Fruit fly (Drosophila melanogaster) whole organism, embryonic: ENCODE measurements around the gene CG46523.

ENCODE experiments used
- ATbp ChIP-seq: fragments of 200-800 bp; sonication (Bioruptor generic); optimal IDR thresholded peaks from 2 replicates; lab custom pipeline; 2017; ENCODE audit warnings: missing biosample characterization, mild to moderate bottlenecking, missing genetic modification characterization, missing genetic modification reagents
- Abd-B ChIP-seq: fragments of 200-800 bp; sonication (Bioruptor generic); optimal IDR thresholded peaks from 2 replicates; lab custom pipeline; 2018; ENCODE audit warnings: missing biosample characterization, mild to moderate bottlenecking, missing genetic modification characterization, moderate library complexity
- Bdp1 ChIP-seq: fragments of 200-800 bp; sonication (Bioruptor generic); optimal IDR thresholded peaks from 3 replicates; lab custom pipeline; 2016; ENCODE audit warnings: missing biosample characterization, missing genetic modification characterization
- CG10274 ChIP-seq: fragments of 200-800 bp; sonication (Bioruptor generic); optimal IDR thresholded peaks from 3 replicates; lab custom pipeline; 2017; ENCODE audit warnings: missing biosample characterization, mild to moderate bottlenecking, missing genetic modification characterization
- CG10959 ChIP-seq: fragments of 200-800 bp; sonication (Bioruptor generic); IDR thresholded peaks from 2 replicates; pipeline ENCODE4 v1.3.6; 2022; ENCODE audit warnings: missing biosample characterization, missing genetic modification characterization
- CG12155 ChIP-seq: fragments of 200-800 bp; sonication (Bioruptor generic); optimal IDR thresholded peaks from 3 replicates; lab custom pipeline; 2016; ENCODE audit warnings: missing biosample characterization, missing genetic modification characterization
- CG12391 ChIP-seq: fragments of 200-800 bp; sonication (Bioruptor generic); optimal IDR thresholded peaks from 3 replicates; lab custom pipeline; 2018; ENCODE audit warnings: missing biosample characterization, mild to moderate bottlenecking, missing genetic modification characterization, moderate library complexity
- CG14667 ChIP-seq: fragments of 200-800 bp; sonication (Bioruptor generic); IDR thresholded peaks from 2 replicates; pipeline ENCODE4 v1.3.6; 2022; ENCODE audit warnings: missing biosample characterization, missing genetic modification characterization
- CG16813 ChIP-seq: fragments of 200-800 bp; sonication (Bioruptor generic); IDR thresholded peaks from 3 replicates; pipeline ENCODE4 v1.3.6; 2022; ENCODE audit warnings: missing biosample characterization, missing genetic modification characterization; ENCODE audit not compliant: partially characterized antibody
- CG17186 ChIP-seq: fragments of 200-800 bp; sonication (Bioruptor generic); optimal IDR thresholded peaks from 3 replicates; lab custom pipeline; 2017; ENCODE audit warnings: missing biosample characterization, missing genetic modification reagents, missing genetic modification characterization
- CG17802 ChIP-seq: fragments of 200-800 bp; sonication (Bioruptor generic); optimal IDR thresholded peaks from 2 replicates; lab custom pipeline; 2018; ENCODE audit warnings: missing biosample characterization, mild to moderate bottlenecking, missing genetic modification characterization, moderate library complexity
- CG17912 ChIP-seq: fragments of 200-800 bp; sonication (Bioruptor generic); optimal IDR thresholded peaks from 2 replicates; lab custom pipeline; 2018; ENCODE audit warnings: missing biosample characterization, mild to moderate bottlenecking, missing genetic modification characterization
- CG31441 ChIP-seq: fragments of 200-800 bp; sonication (Bioruptor generic); IDR thresholded peaks from 2 replicates; pipeline ENCODE4 v1.3.6; 2022; ENCODE audit warnings: missing biosample characterization, missing genetic modification characterization
- CG4328 ChIP-seq: fragments of 200-800 bp; sonication (Bioruptor generic); optimal IDR thresholded peaks from 3 replicates; lab custom pipeline; 2017; ENCODE audit warnings: missing biosample characterization, missing genetic modification reagents, missing genetic modification characterization
- CG6765 ChIP-seq: fragments of 200-800 bp; sonication (Bioruptor generic); optimal IDR thresholded peaks from 3 replicates; lab custom pipeline; 2017; ENCODE audit warnings: missing biosample characterization, mild to moderate bottlenecking, missing genetic modification characterization
- CG8359 ChIP-seq: fragments of 200-800 bp; sonication (Bioruptor generic); optimal IDR thresholded peaks from 2 replicates; lab custom pipeline; 2017; ENCODE audit warnings: missing biosample characterization, mild to moderate bottlenecking, missing genetic modification characterization, borderline replicate concordance
- D ChIP-seq, 2 experiments: fragments of 200-800 bp in 1 of 2; fragments of >200 bp in 1 of 2; sonication (Bioruptor generic) in 1 of 2; optimal IDR thresholded peaks; 2 replicates in 1 of 2; 3 replicates in 1 of 2; lab custom pipeline; 2017; ENCODE audit warnings: mild to moderate bottlenecking in 1 of 2, missing biosample characterization in 1 of 2, missing genetic modification characterization in 1 of 2, missing genetic modification reagents in 1 of 2
- ERR ChIP-seq: fragments of 200-800 bp; sonication (Bioruptor generic); optimal IDR thresholded peaks from 2 replicates; lab custom pipeline; 2016; ENCODE audit warnings: missing biosample characterization, missing genetic modification characterization
- Hand ChIP-seq: fragments of 200-800 bp; sonication (Bioruptor generic); optimal IDR thresholded peaks from 2 replicates; lab custom pipeline; 2017; ENCODE audit warnings: mild to moderate bottlenecking, missing biosample characterization, missing genetic modification reagents, missing genetic modification characterization
- HmgZ ChIP-seq: fragments of 200-800 bp; sonication (Bioruptor generic); optimal IDR thresholded peaks from 2 replicates; lab custom pipeline; 2018; ENCODE audit warnings: missing biosample characterization, mild to moderate bottlenecking, missing genetic modification characterization
- Hmx ChIP-seq: fragments of 200-800 bp; sonication (Bioruptor generic); optimal IDR thresholded peaks from 2 replicates; lab custom pipeline; 2016; ENCODE audit warnings: missing biosample characterization, missing genetic modification characterization
- Hsf ChIP-seq: fragments of 200-800 bp; sonication (Bioruptor generic); optimal IDR thresholded peaks from 3 replicates; lab custom pipeline; 2016; ENCODE audit warnings: missing biosample characterization, missing genetic modification characterization
- Kr ChIP-seq: fragments of 200-800 bp; sonication (Bioruptor generic); optimal IDR thresholded peaks from 2 replicates; lab custom pipeline; 2017; ENCODE audit warnings: missing biosample characterization, mild to moderate bottlenecking, missing genetic modification characterization
- MTF-1 ChIP-seq: fragments of 200-800 bp; sonication (Bioruptor generic); optimal IDR thresholded peaks from 2 replicates; lab custom pipeline; 2018; ENCODE audit warnings: missing biosample characterization, mild to moderate bottlenecking, missing genetic modification characterization, borderline replicate concordance
- Mad ChIP-seq: fragments of 200-800 bp; sonication (Bioruptor generic); optimal IDR thresholded peaks from 2 replicates; lab custom pipeline; 2016; ENCODE audit warnings: missing biosample characterization, missing genetic modification characterization
- Oaz ChIP-seq: fragments of 200-800 bp; sonication (Bioruptor generic); IDR thresholded peaks from 2 replicates; pipeline ENCODE4 v1.3.6; 2022; ENCODE audit warnings: missing biosample characterization, missing genetic modification characterization
- PHDP ChIP-seq: fragments of 200-800 bp; sonication (Bioruptor generic); optimal IDR thresholded peaks from 3 replicates; lab custom pipeline; 2018; ENCODE audit warnings: missing biosample characterization, mild to moderate bottlenecking, missing genetic modification characterization, moderate library complexity
- Ptx1 ChIP-seq: fragments of 200-800 bp; sonication (Bioruptor generic); IDR thresholded peaks from 2 replicates; pipeline ENCODE4 v1.3.6; 2022; ENCODE audit warnings: missing biosample characterization, missing genetic modification characterization
- Tbp ChIP-seq: fragments of >200 bp; optimal IDR thresholded peaks from 2 replicates; lab custom pipeline; 2018; ENCODE audit warnings: missing biosample characterization, missing genetic modification characterization
- chm ChIP-seq: fragments of 200-800 bp; sonication (Bioruptor generic); IDR thresholded peaks from 2 replicates; pipeline ENCODE4 v1.3.6; 2022; ENCODE audit warnings: missing biosample characterization, missing genetic modification characterization
- dati ChIP-seq: fragments of 200-800 bp; sonication (Bioruptor generic); IDR thresholded peaks from 2 replicates; pipeline ENCODE4 v1.3.6; 2022; ENCODE audit warnings: missing biosample characterization, missing genetic modification characterization
- eve ChIP-seq, 2 experiments: fragments of >200 bp; optimal IDR thresholded peaks; 2 replicates each; lab custom pipeline; 2017; ENCODE audit warnings: missing biosample characterization in 2 of 2, missing genetic modification characterization in 2 of 2
- fd3F ChIP-seq: fragments of 200-800 bp; sonication (Bioruptor generic); optimal IDR thresholded peaks from 2 replicates; lab custom pipeline; 2018; ENCODE audit warnings: missing biosample characterization, mild to moderate bottlenecking, missing genetic modification characterization, moderate library complexity
- ftz-f1 ChIP-seq: fragments of 200-800 bp; sonication (Bioruptor generic); optimal IDR thresholded peaks from 2 replicates; lab custom pipeline; 2016; ENCODE audit warnings: missing biosample characterization, missing genetic modification characterization
- gcm ChIP-seq: fragments of 200-800 bp; sonication (Bioruptor generic); optimal IDR thresholded peaks from 2 replicates; lab custom pipeline; 2019; ENCODE audit warnings: missing biosample characterization, mild to moderate bottlenecking, missing genetic modification characterization, moderate library complexity
- grn ChIP-seq: fragments of 200-800 bp; sonication (Bioruptor generic); optimal IDR thresholded peaks from 3 replicates; lab custom pipeline; 2017; ENCODE audit warnings: missing biosample characterization, missing genetic modification characterization
- hkb ChIP-seq, 2 experiments: fragments of 200-800 bp in 1 of 2; fragments of >200 bp in 1 of 2; sonication (Bioruptor generic) in 1 of 2; IDR thresholded peaks in 1 of 2; optimal IDR thresholded peaks in 1 of 2; 2 replicates each; pipeline versions ENCODE4 v1.3.6 to Lab custom; 2017 to 2022; ENCODE audit warnings: missing biosample characterization in 1 of 2, missing genetic modification characterization in 1 of 2
- insv ChIP-seq, 2 experiments: fragments of 200-800 bp; sonication (Bioruptor generic); optimal IDR thresholded peaks; 3 replicates each; lab custom pipeline; 2016 to 2018; ENCODE audit warnings: missing biosample characterization in 2 of 2, missing genetic modification characterization in 2 of 2
- jing ChIP-seq: fragments of 200-800 bp; sonication (Bioruptor generic); optimal IDR thresholded peaks from 2 replicates; lab custom pipeline; 2018; ENCODE audit warnings: missing biosample characterization, mild to moderate bottlenecking, missing genetic modification characterization
- nom ChIP-seq: fragments of 200-800 bp; sonication (Bioruptor generic); optimal IDR thresholded peaks from 2 replicates; lab custom pipeline; 2017; ENCODE audit warnings: missing biosample characterization, missing genetic modification characterization, mild to moderate bottlenecking, moderate library complexity, missing genetic modification reagents
- pan ChIP-seq, 4 experiments: fragments of >200 bp in 3 of 4; fragments of 200-800 bp in 1 of 4; sonication (Bioruptor generic) in 1 of 4; optimal IDR thresholded peaks in 3 of 4; IDR thresholded peaks in 1 of 4; 2 replicates each; pipeline versions ENCODE4 v1.3.6 to Lab custom; 2017 to 2022; ENCODE audit warnings: missing biosample characterization in 2 of 4, missing genetic modification characterization in 2 of 4, mixed read lengths in 1 of 4
- sens-2 ChIP-seq: fragments of 200-800 bp; sonication (Bioruptor generic); IDR thresholded peaks from 2 replicates; pipeline ENCODE4 v1.3.6; 2022; ENCODE audit warnings: missing biosample characterization, missing genetic modification characterization
- ssp ChIP-seq: fragments of 200-800 bp; sonication (Bioruptor generic); IDR thresholded peaks from 2 replicates; pipeline ENCODE4 v1.3.6; 2022; ENCODE audit warnings: missing biosample characterization, missing genetic modification characterization
- trh ChIP-seq: fragments of 200-800 bp; sonication (Bioruptor generic); optimal IDR thresholded peaks from 2 replicates; lab custom pipeline; 2016; ENCODE audit warnings: missing biosample characterization, missing genetic modification characterization
- unpg ChIP-seq: fragments of 200-800 bp; sonication (Bioruptor generic); optimal IDR thresholded peaks from 3 replicates; lab custom pipeline; 2018; ENCODE audit warnings: missing biosample characterization, mild to moderate bottlenecking, missing genetic modification characterization, moderate library complexity
- z ChIP-seq: fragments of 200-800 bp; sonication (Bioruptor generic); IDR thresholded peaks from 3 replicates; pipeline ENCODE4 v1.3.6; 2022; ENCODE audit warnings: missing biosample characterization, missing genetic modification characterization
- zen2 ChIP-seq: fragments of 200-800 bp; sonication (Bioruptor generic); IDR thresholded peaks from 3 replicates; pipeline ENCODE4 v1.3.6; 2022; ENCODE audit warnings: missing biosample characterization, missing genetic modification characterization; ENCODE audit not compliant: partially characterized antibody
- zf30C ChIP-seq: fragments of 200-800 bp; sonication (Bioruptor generic); optimal IDR thresholded peaks from 3 replicates; lab custom pipeline; 2018; ENCODE audit warnings: missing biosample characterization, mild to moderate bottlenecking, missing genetic modification characterization

Gene CG46523

DNA sequence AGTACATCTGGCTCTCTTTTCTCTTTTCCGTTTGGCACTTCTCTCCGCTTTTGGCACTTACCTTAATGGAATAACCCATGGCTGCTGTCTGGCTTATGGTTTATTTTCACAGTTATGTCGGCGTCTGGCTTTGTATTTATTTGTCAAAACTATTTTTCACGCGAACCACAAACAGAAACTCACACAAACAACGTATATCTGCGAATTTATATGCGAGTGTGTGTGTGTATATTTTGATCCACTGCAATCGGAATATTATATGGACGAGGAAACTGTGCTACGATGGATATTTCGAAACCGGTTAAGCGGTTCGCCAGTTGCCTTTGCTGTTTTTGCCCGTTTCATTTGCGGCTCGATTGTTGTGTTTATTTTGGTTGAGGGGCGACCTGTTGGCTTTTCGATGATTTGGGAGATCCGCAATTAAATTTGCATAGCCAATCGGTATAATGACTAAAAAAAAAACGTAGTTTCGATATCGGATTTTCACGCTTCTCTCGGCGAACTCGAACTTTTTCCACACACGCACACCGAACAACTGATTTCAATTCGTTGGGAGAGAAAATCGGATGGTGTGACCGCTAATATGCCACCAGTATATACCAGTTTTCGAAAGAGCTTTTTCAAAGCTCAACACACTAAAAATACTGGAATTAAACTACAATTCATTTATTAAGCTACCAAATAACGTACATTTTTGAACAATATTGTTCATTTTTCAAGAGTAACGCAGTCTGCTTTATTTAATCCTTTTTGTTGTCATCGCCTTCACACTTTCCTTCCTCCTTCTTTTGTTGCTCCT lies 30.8 kb upstream of the CG46523 start, which contains the start of gene CG1927 (continued):
- TF ChIP-seq fd3F (GFP tag; lab: Kevin White, UChicago) (no peak), Bdp1 (GFP tag; lab: Kevin White, UChicago) (no peak), jing (GFP tag; lab: Kevin White, UChicago) (no peak), ftz-f1 (GFP tag; lab: Kevin White, UChicago) (no peak), D (optimal IDR thresholded peaks at IDR 0.05; lab: Kevin White, UChicago) (no peak), D (GFP tag; optimal IDR thresholded peaks at IDR 0.05; lab: Kevin White, UChicago) (no peak), Hmx (GFP tag; lab: Kevin White, UChicago) (no peak), pan (optimal IDR thresholded peaks at IDR 0.05; lab: Kevin White, UChicago) (no peak), pan (GFP tag; optimal IDR thresholded peaks at IDR 0.05 in 1 of 2, IDR thresholded peaks at IDR 0.05 in 1 of 2) (no peak), unpg (no peak), CG31441 (GFP tag; lab: Robert Waterston, UW) (no peak), ATbp (no peak), CG10959 (GFP tag; lab: Robert Waterston, UW) (no peak), ssp (GFP tag; lab: Robert Waterston, UW) (no peak), Hand (no peak), gcm (GFP tag; lab: Kevin White, UChicago) (no peak), CG17912 (GFP tag; lab: Kevin White, UChicago) (peak; percentile 24), CG17186 (no peak), Hsf (GFP tag; lab: Kevin White, UChicago) (no peak), Tbp (no peak), Kr (GFP tag; lab: Kevin White, UChicago) (no peak), Mad (GFP tag; lab: Kevin White, UChicago) (no peak), ERR (GFP tag; lab: Kevin White, UChicago) (no peak), hkb (optimal IDR thresholded peaks at IDR 0.05; lab: Kevin White, UChicago) (no peak), hkb (GFP tag; IDR thresholded peaks at IDR 0.05; lab: Robert Waterston, UW) (peak; percentile 38; the same call in 1 of the 2 replicates), CG17802 (no peak), dati (GFP tag; lab: Robert Waterston, UW) (no peak), MTF-1 (no peak), trh (no peak), grn (GFP tag; lab: Kevin White, UChicago) (no peak), Abd-B (no peak), Ptx1 (GFP tag; lab: Robert Waterston, UW) (no peak), sens-2 (GFP tag; lab: Robert Waterston, UW) (no peak), CG12155 (no peak), CG8359 (GFP tag; lab: Kevin White, UChicago) (no peak), CG4328 (GFP tag; lab: Kevin White, UChicago) (no peak), zf30C (GFP tag; lab: Kevin White, UChicago) (no peak), CG12391 (tag; lab: Kevin White, UChicago) (no peak), CG6765 (GFP tag; lab: Kevin White, UChicago) (peak; percentile 51), CG14667 (GFP tag; lab: Robert Waterston, UW) (no peak), PHDP (tag; lab: Kevin White, UChicago) (peak; percentile 11), chm (no peak), eve (GFP tag; optimal IDR thresholded peaks at IDR 0.05; lab: Kevin White, UChicago) (no peak), CG10274 (GFP tag; lab: Kevin White, UChicago) (no peak), Oaz (no peak), z (no peak), insv (GFP tag; optimal IDR thresholded peaks at IDR 0.05; lab: Kevin White, UChicago) (no peak), nom (GFP tag; lab: Kevin White, UChicago) (peak; percentile 20), zen2 (GFP tag; lab: Robert Waterston, UW) (no peak), CG16813 (no peak), HmgZ (no peak)
